Worm (Caenorhabditis elegans) whole organism, L2 larva: ENCODE data around the gene glt-5.
"Not testable (repeated sequence)": the region's sequence is repeated elsewhere in the genome, so short reads cannot be mapped to it uniquely, and the experiment has no call there.

Experiments
- ama-1 ChIP-seq: fragments of 150-350 bp; optimal IDR thresholded peaks from 2 replicates; lab custom pipeline; 2018; ENCODE audit warnings: inconsistent platforms
- fos-1 ChIP-seq: fragments of 150-350 bp; optimal IDR thresholded peaks from 2 replicates; lab custom pipeline; 2014; ENCODE audit warnings: missing biosample characterization, missing genetic modification characterization
- lsy-2 ChIP-seq, 2 experiments: fragments of 150-350 bp in 1 of 2; sonication (generic microtip) in 1 of 2; optimal IDR thresholded peaks; 2 replicates each; lab custom pipeline; 2014 to 2017; ENCODE audit warnings: missing biosample characterization in 2 of 2, missing genetic modification characterization in 2 of 2
- mab-5 ChIP-seq: fragments of 150-350 bp; optimal IDR thresholded peaks from 2 replicates; lab custom pipeline; 2014; ENCODE audit warnings: missing biosample characterization, missing genetic modification characterization
- nhr-77 ChIP-seq: fragments of 150-350 bp; optimal IDR thresholded peaks from 2 replicates; lab custom pipeline; 2014; ENCODE audit warnings: missing biosample characterization, missing genetic modification characterization
- snpc-4 ChIP-seq: fragments of 150-350 bp; optimal IDR thresholded peaks from 2 replicates; lab custom pipeline; 2014; ENCODE audit warnings: missing biosample characterization, missing genetic modification characterization
- unc-62 ChIP-seq: fragments of 150-350 bp; optimal IDR thresholded peaks from 2 replicates; lab custom pipeline; 2014; ENCODE audit warnings: missing biosample characterization, missing genetic modification reagents, missing genetic modification characterization

DNA sequence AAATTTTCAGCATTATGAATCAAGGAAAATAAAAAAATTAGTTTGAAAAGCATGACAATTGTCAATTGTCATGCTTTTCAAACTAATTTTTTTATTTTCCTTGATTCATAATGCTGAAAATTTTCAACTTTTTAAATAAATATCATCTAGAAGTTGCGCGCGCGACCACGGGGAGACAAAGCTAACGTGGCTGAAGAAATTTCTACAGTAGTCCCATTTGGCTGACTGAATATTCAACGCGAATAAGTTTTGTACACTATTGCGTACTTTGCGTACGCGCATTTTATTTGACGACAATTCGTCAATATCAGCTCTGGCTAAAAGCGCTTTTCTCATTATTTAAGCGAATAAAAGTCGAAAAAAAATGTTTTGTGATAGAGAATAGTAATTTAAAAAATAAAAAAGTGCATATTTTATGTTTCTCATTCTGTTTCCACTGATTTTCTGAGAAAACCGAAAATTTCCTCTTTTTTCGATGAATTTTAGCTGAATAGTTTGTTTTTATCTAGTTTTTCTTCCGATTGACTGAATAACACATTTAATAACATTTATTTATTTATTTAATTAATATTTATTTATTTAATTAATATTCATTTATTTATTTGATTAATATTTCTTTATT, 10.1 kb upstream of the glt-5 start, which contains the start of gene Y53C12A.11:
- TF ChIP-seq lsy-2 (tag; optimal IDR thresholded peaks at IDR 0.05; lab: Kevin White, UChicago): peak in 1 of 2 experiments; percentile 65
- not testable (repeated sequence) for TF ChIP-seq fos-1 (tag; lab: Kevin White, UChicago); unc-62 (GFP tag; lab: Kevin White, UChicago); snpc-4 (tag; lab: Kevin White, UChicago); mab-5; nhr-77 (tag; lab: Kevin White, UChicago); ama-1
